Fruit fly (Drosophila melanogaster): ENCODE measurements around the gene CG15043.

DNA sequence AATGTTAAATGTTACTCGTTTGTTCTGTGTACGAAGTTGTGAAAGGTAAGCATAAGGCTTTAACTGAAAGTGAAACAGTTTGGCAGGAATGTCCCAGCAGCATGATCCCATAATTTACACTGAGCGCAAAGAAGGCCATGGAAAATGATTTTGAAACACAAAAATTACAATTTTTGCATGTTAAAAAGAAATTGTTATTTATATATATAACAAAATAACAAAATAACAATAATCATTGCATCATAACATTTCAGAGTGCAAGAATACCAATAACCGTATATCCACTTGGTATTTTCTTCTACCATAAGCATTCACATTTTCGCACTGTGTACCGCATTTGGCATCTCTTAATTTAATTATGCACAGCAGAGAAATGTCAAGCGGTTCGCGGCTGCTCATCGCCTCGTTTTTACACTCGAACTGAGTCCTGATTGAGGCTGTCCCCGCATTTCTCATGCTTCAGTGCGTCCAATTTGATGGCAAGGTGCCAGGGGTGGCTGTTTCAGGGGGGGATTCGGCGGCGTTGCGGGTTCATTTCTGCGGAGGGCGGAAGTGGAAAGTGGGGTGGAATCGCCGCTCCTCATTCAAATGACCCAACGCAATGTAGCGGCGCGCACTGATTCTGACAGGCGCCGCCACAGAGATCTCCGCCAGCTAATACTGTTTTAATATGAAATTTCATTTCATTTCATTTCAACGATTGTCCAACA lies 28.6 kb upstream of the CG15043 start, which contains the start of gene CG6481:
- no peak for TF ChIP-seq Blimp-1 (GFP tag; optimal IDR thresholded peaks at IDR 0.05)
- no peak for TF ChIP-seq CG32006 (GFP tag; optimal IDR thresholded peaks at IDR 0.05)
- TF ChIP-seq CG16779 (tag; optimal IDR thresholded peaks at IDR 0.05): no peak
- TF ChIP-seq CG34406 (GFP tag; optimal IDR thresholded peaks at IDR 0.05): no peak
- no peak for TF ChIP-seq Hr39 (GFP tag; optimal IDR thresholded peaks at IDR 0.05)
- TF ChIP-seq Gug (GFP tag; IDR thresholded peaks at IDR 0.05): no peak
- TF ChIP-seq salr (GFP tag; optimal IDR thresholded peaks at IDR 0.05): no peak
- TF ChIP-seq OdsH (GFP tag; optimal IDR thresholded peaks at IDR 0.05): no peak
- TF ChIP-seq net (GFP tag; optimal IDR thresholded peaks at IDR 0.05): no peak
- no peak for TF ChIP-seq fkh (GFP tag; optimal IDR thresholded peaks at IDR 0.05)
- TF ChIP-seq Eip93F (GFP tag; optimal IDR thresholded peaks at IDR 0.05): no peak
- no peak for TF ChIP-seq Sox14 (GFP tag; optimal IDR thresholded peaks at IDR 0.05)
